Fruit fly (Drosophila melanogaster) whole organism, prepupa: Measurements from ENCODE around the gene Eip78C.

Experiments
- Blimp-1 ChIP-seq: fragments of 200-800 bp; sonication (Bioruptor generic); optimal IDR thresholded peaks from 3 replicates; lab custom pipeline; 2017; ENCODE audit warnings: missing biosample characterization, missing genetic modification characterization, mild to moderate bottlenecking, moderate library complexity, missing genetic modification reagents
- CG11902 ChIP-seq: fragments of 200-800 bp; sonication (Bioruptor generic); optimal IDR thresholded peaks from 3 replicates; lab custom pipeline; 2016; ENCODE audit warnings: missing biosample characterization, missing genetic modification characterization
- CG15336 ChIP-seq: fragments of 200-800 bp; sonication (Bioruptor generic); IDR thresholded peaks from 2 replicates; pipeline ENCODE4 v1.3.6; 2022; ENCODE audit warnings: missing biosample characterization, missing genetic modification characterization
- CG32006 ChIP-seq: fragments of 200-800 bp; sonication (Bioruptor generic); optimal IDR thresholded peaks from 3 replicates; lab custom pipeline; 2017; ENCODE audit warnings: missing biosample characterization, mild to moderate bottlenecking, missing genetic modification characterization
- CG4318 ChIP-seq: fragments of 200-800 bp; sonication (Bioruptor generic); optimal IDR thresholded peaks from 3 replicates; lab custom pipeline; 2017; ENCODE audit warnings: missing biosample characterization, mild to moderate bottlenecking, missing genetic modification characterization
- CG6854 ChIP-seq: fragments of 200-800 bp; sonication (Bioruptor generic); optimal IDR thresholded peaks from 2 replicates; lab custom pipeline; 2017; ENCODE audit warnings: missing biosample characterization, mild to moderate bottlenecking, missing genetic modification characterization
- Hr39 ChIP-seq: fragments of 200-800 bp; sonication (Bioruptor generic); optimal IDR thresholded peaks from 2 replicates; lab custom pipeline; 2016; ENCODE audit warnings: missing biosample characterization, missing genetic modification characterization
- Hr4 ChIP-seq: fragments of 200-800 bp; sonication (Bioruptor generic); optimal IDR thresholded peaks from 3 replicates; lab custom pipeline; 2016; ENCODE audit warnings: missing biosample characterization, missing genetic modification characterization
- Sox14 ChIP-seq: fragments of 200-800 bp; sonication (Bioruptor generic); optimal IDR thresholded peaks from 3 replicates; lab custom pipeline; 2016; ENCODE audit warnings: missing biosample characterization, missing genetic modification characterization
- dac ChIP-seq: fragments of 200-800 bp; sonication (Bioruptor generic); optimal IDR thresholded peaks from 2 replicates; lab custom pipeline; 2017; ENCODE audit warnings: missing biosample characterization, mild to moderate bottlenecking, missing genetic modification characterization
- fd59A ChIP-seq: fragments of 200-800 bp; sonication (Bioruptor generic); optimal IDR thresholded peaks from 2 replicates; lab custom pipeline; 2017; ENCODE audit warnings: missing biosample characterization, mild to moderate bottlenecking, missing genetic modification characterization, missing genetic modification reagents
- fd85E ChIP-seq: fragments of 200-800 bp; sonication (Bioruptor generic); optimal IDR thresholded peaks from 3 replicates; lab custom pipeline; 2016; ENCODE audit warnings: missing biosample characterization, missing genetic modification characterization
- fkh ChIP-seq: fragments of 200-800 bp; sonication (Bioruptor generic); optimal IDR thresholded peaks from 3 replicates; lab custom pipeline; 2017; ENCODE audit warnings: missing biosample characterization, mild to moderate bottlenecking, missing genetic modification characterization, moderate library complexity

dm6 chr3L:21216697-21217291 is 9.6 kb upstream of the Eip78C start, which contains the start of the genes Trmt112 and Ilk:
- TF ChIP-seq CG4318 (GFP tag; lab: Kevin White, UChicago) (no peak), fd85E (GFP tag; lab: Kevin White, UChicago) (no peak), CG6854 (GFP tag; lab: Kevin White, UChicago) (no peak), Blimp-1 (GFP tag; lab: Kevin White, UChicago) (no peak), CG11902 (GFP tag; lab: Kevin White, UChicago) (no peak), Sox14 (GFP tag; lab: Kevin White, UChicago) (no peak), CG15336 (GFP tag; lab: Robert Waterston, UW) (no peak), fkh (peak; percentile 60), Hr4 (GFP tag; lab: Kevin White, UChicago) (no peak), fd59A (GFP tag; lab: Kevin White, UChicago) (no peak), Hr39 (GFP tag; lab: Kevin White, UChicago) (no peak), dac (GFP tag; lab: Kevin White, UChicago) (no peak), CG32006 (no peak)
